Worm (Caenorhabditis elegans): ENCODE data around the gene B0218.7.

B0218.7 gene

DNA sequence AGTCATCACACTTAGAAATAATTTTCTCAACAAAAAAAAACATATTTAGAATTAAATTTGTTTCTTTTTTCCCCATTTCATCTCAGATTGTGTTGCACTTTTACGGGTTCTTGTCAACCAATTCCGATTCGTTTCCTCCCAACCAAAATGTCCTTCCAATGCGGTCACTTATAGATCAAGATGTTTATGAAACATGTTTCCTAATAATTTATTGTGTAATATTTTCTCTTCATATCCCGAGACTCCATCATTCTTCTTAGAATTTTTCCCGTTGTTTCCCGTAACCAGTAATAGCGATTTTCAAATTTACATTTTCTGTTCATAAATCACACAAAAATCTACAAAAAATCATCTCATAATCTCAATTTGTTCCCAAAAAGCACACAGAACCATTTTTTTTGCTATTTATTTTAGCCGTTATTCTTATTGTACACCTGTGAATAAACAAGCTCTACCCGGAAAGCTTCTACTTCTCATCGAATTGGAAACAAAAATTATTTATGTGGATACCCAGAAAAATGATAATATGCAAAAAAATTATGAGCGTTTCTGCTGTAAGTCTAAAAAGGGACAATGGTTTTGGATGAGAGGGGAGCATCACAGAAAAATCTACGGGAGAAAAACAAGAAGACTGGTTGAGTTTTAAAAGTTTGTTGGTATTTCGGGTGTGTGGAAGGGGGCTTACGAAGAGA lies 22.7 kb upstream of the B0218.7 start (continued):
- TF ChIP-seq ceh-79 (tag; optimal IDR thresholded peaks at IDR 0.05) (peak; percentile 60), xnd-1 (tag; optimal IDR thresholded peaks at IDR 0.05) (peak; percentile 8), rcor-1 (GFP tag; IDR thresholded peaks at IDR 0.05) (no peak), hrde-1 (tag; optimal IDR thresholded peaks at IDR 0.05; ENCODE audit: borderline replicate concordance) (peak; percentile 65), lsl-1 (GFP tag; optimal IDR thresholded peaks at IDR 0.05) (peak; percentile 4), hmg-1.2 (GFP tag; IDR thresholded peaks at IDR 0.05) (peak; percentile 17; the same call in 1 of the 2 replicates), hsf-1 (GFP tag; IDR thresholded peaks at IDR 0.05) (peak; percentile 43), snpc-3.4 (tag; optimal IDR thresholded peaks at IDR 0.05) (no peak), unc-62 (GFP tag; optimal IDR thresholded peaks at IDR 0.05) (no peak), cebp-1 (GFP tag; IDR thresholded peaks at IDR 0.05) (no peak), cebp-1 (tag; optimal IDR thresholded peaks at IDR 0.05) (peak; percentile 21), nhr-80 (tag; optimal IDR thresholded peaks at IDR 0.05) (no peak), nhr-90 (tag; optimal IDR thresholded peaks at IDR 0.05) (no peak), athp-1 (tag; optimal IDR thresholded peaks at IDR 0.05) (peak; percentile 31), attf-5 (GFP tag; optimal IDR thresholded peaks at IDR 0.05) (peak; percentile 1), F49E8.2 (tag; optimal IDR thresholded peaks at IDR 0.05; ENCODE audit: insufficient read depth) (peak; percentile 8), mxl-1 (tag; optimal IDR thresholded peaks at IDR 0.05) (no peak)

- no peak for TF ChIP-seq lsl-1 (GFP tag; optimal IDR thresholded peaks at IDR 0.05)
- no peak for TF ChIP-seq Y95B8A.8 (GFP tag; IDR thresholded peaks at IDR 0.05)
- no peak for TF ChIP-seq repo-1 (tag; optimal IDR thresholded peaks at IDR 0.05)
- 0 out of 2 replicates have a peak, but pooled peaks have one; percentile 27 for TF ChIP-seq mcd-1 (GFP tag; IDR thresholded peaks at IDR 0.05)
- TF ChIP-seq F23B12.7 (tag; optimal IDR thresholded peaks at IDR 0.05; ENCODE audit: insufficient read depth), result no peak
- peak; percentile 15 for TF ChIP-seq chd-7 (tag; optimal IDR thresholded peaks at IDR 0.05)
- TF ChIP-seq hmg-1.2 (GFP tag; IDR thresholded peaks at IDR 0.05), result peak; percentile 42; the same call in 1 of the 2 replicates
- no peak for TF ChIP-seq cebp-1 (GFP tag; IDR thresholded peaks at IDR 0.05)
- peak; percentile 11 for TF ChIP-seq cebp-1 (tag; optimal IDR thresholded peaks at IDR 0.05)
- no peak for TF ChIP-seq Y53G8AR.9 (GFP tag; conservative IDR thresholded peaks at IDR 0.05)
- TF ChIP-seq hrde-1 (tag; optimal IDR thresholded peaks at IDR 0.05; ENCODE audit: borderline replicate concordance), result no peak
- TF ChIP-seq C06A6.2 (GFP tag; conservative IDR thresholded peaks at IDR 0.05), result no peak
- 0 out of 2 replicates have a peak, but pooled peaks have one; percentile 24 for TF ChIP-seq nfyb-1 (GFP tag; IDR thresholded peaks at IDR 0.05)
- TF ChIP-seq egl-18 (GFP tag; IDR thresholded peaks at IDR 0.05), result no peak
- 0 out of 2 replicates have a peak, but pooled peaks have one; percentile 16 for TF ChIP-seq egrh-3 (GFP tag; IDR thresholded peaks at IDR 0.05)
- no peak for TF ChIP-seq him-1 (tag; optimal IDR thresholded peaks at IDR 0.05)
- TF ChIP-seq zim-3 (tag; optimal IDR thresholded peaks at IDR 0.05), result no peak
- TF ChIP-seq lin-35 (GFP tag; optimal IDR thresholded peaks at IDR 0.05), result no peak
- no peak for TF ChIP-seq ceh-27 (GFP tag; optimal IDR thresholded peaks at IDR 0.05)
- TF ChIP-seq K12H6.12 (tag; optimal IDR thresholded peaks at IDR 0.05), result peak; percentile 12
Measured at ce11 chrIV:8183313-8183712, 17.5 kb upstream of the B0218.7 start.

ce11 chrIV:8182566-8182965 lies 16.7 kb upstream of the B0218.7 start:
- no peak for TF ChIP-seq athp-1 (tag; optimal IDR thresholded peaks at IDR 0.05)
- TF ChIP-seq ztf-26 (tag; optimal IDR thresholded peaks at IDR 0.05), result no peak
- no peak for TF ChIP-seq attf-6 (GFP tag; IDR thresholded peaks at IDR 0.05)
- TF ChIP-seq efl-1 (GFP tag; optimal IDR thresholded peaks at IDR 0.05), result no peak
- no peak for TF ChIP-seq rcor-1 (GFP tag; IDR thresholded peaks at IDR 0.05)
- no peak for TF ChIP-seq akir-1 (GFP tag; optimal IDR thresholded peaks at IDR 0.05)
- TF ChIP-seq C06A6.2 (GFP tag; conservative IDR thresholded peaks at IDR 0.05), result no peak
- no peak for TF ChIP-seq aptf-2 (GFP tag; conservative IDR thresholded peaks at IDR 0.05)
- TF ChIP-seq F10E7.11 (tag; optimal IDR thresholded peaks at IDR 0.05), result no peak
- no peak for TF ChIP-seq ceh-58 (GFP tag; IDR thresholded peaks at IDR 0.05)
- no peak for TF ChIP-seq F52B5.7 (tag; optimal IDR thresholded peaks at IDR 0.05)
- no peak for TF ChIP-seq ceh-27 (GFP tag; optimal IDR thresholded peaks at IDR 0.05)

Data from whole organism, young adult.